Fruit fly (Drosophila melanogaster): Measurements from ENCODE around the gene CG6527.
A peak's percentile ranks its signal among the peaks of the same experiment; 100 is the strongest.

- TF ChIP-seq CG14655 (GFP tag; optimal IDR thresholded peaks at IDR 0.05) (peak; percentile 64), EcR (GFP tag; optimal IDR thresholded peaks at IDR 0.05) (peak; percentile 89), CG15710 (tag; optimal IDR thresholded peaks at IDR 0.05) (no peak)
These were observed 27.8 kb downstream of the CG6527 start for dm6 chr3L:10531059-10531458.
